Fruit fly (Drosophila melanogaster) whole organism, embryonic: ENCODE results near the gene CG4757.

Experiments
- Ada2b ChIP-seq: fragments of 200-800 bp; sonication (Bioruptor generic); IDR thresholded peaks from 2 replicates; pipeline ENCODE4 v1.3.6; 2022; ENCODE audit warnings: missing biosample characterization, missing genetic modification characterization
- Asciz ChIP-seq: fragments of 200-800 bp; sonication (Bioruptor generic); optimal IDR thresholded peaks from 2 replicates; lab custom pipeline; 2017; ENCODE audit warnings: missing biosample characterization, mild to moderate bottlenecking, missing genetic modification characterization, missing genetic modification reagents
- Bdp1 ChIP-seq: fragments of 200-800 bp; sonication (Bioruptor generic); optimal IDR thresholded peaks from 3 replicates; lab custom pipeline; 2016; ENCODE audit warnings: missing biosample characterization, missing genetic modification characterization
- Bgb ChIP-seq: fragments of 200-800 bp; sonication (Bioruptor generic); IDR thresholded peaks from 2 replicates; pipeline ENCODE4 v1.3.6; 2022; ENCODE audit warnings: missing biosample characterization, missing genetic modification characterization; ENCODE audit not compliant: partially characterized antibody
- Blimp-1 ChIP-seq: fragments of 200-800 bp; sonication (Bioruptor generic); optimal IDR thresholded peaks from 3 replicates; lab custom pipeline; 2018; ENCODE audit warnings: missing biosample characterization, missing genetic modification characterization, mild to moderate bottlenecking, moderate library complexity, missing genetic modification reagents
- CG10321 ChIP-seq: fragments of 200-800 bp; sonication (Bioruptor generic); IDR thresholded peaks from 2 replicates; pipeline ENCODE4 v1.3.6; 2022; ENCODE audit warnings: missing biosample characterization, missing genetic modification characterization
- CG10543 ChIP-seq: fragments of 200-800 bp; sonication (Bioruptor generic); optimal IDR thresholded peaks from 3 replicates; lab custom pipeline; 2017; ENCODE audit warnings: missing biosample characterization, mild to moderate bottlenecking, missing genetic modification characterization, moderate library complexity
- CG10979 ChIP-seq: fragments of 200-800 bp; sonication (Bioruptor generic); optimal IDR thresholded peaks from 2 replicates; lab custom pipeline; 2018; ENCODE audit warnings: missing biosample characterization, mild to moderate bottlenecking, missing genetic modification characterization, moderate library complexity
- CG12769 ChIP-seq: fragments of 200-800 bp; sonication (Bioruptor generic); optimal IDR thresholded peaks from 2 replicates; lab custom pipeline; 2019; ENCODE audit warnings: missing biosample characterization, mild to moderate bottlenecking, missing genetic modification characterization, moderate library complexity
- CG17802 ChIP-seq: fragments of 200-800 bp; sonication (Bioruptor generic); optimal IDR thresholded peaks from 2 replicates; lab custom pipeline; 2018; ENCODE audit warnings: missing biosample characterization, mild to moderate bottlenecking, missing genetic modification characterization, moderate library complexity
- CG1832 ChIP-seq: fragments of 200-800 bp; sonication (Bioruptor generic); optimal IDR thresholded peaks from 2 replicates; lab custom pipeline; 2017; ENCODE audit warnings: missing biosample characterization, mild to moderate bottlenecking, missing genetic modification characterization, inconsistent platforms
- CG2199 ChIP-seq: fragments of 200-800 bp; sonication (Bioruptor generic); IDR thresholded peaks from 3 replicates; pipeline ENCODE4 v1.3.6; 2022; ENCODE audit warnings: missing biosample characterization, missing genetic modification characterization
- CG31441 ChIP-seq: fragments of 200-800 bp; sonication (Bioruptor generic); IDR thresholded peaks from 2 replicates; pipeline ENCODE4 v1.3.6; 2022; ENCODE audit warnings: missing biosample characterization, missing genetic modification characterization
- CG3163 ChIP-seq: fragments of 200-800 bp; sonication (Bioruptor generic); optimal IDR thresholded peaks from 3 replicates; lab custom pipeline; 2016; ENCODE audit warnings: missing biosample characterization, missing genetic modification characterization
- CG34376 ChIP-seq: fragments of 200-800 bp; sonication (Bioruptor generic); optimal IDR thresholded peaks from 2 replicates; lab custom pipeline; 2018; ENCODE audit warnings: missing biosample characterization, mild to moderate bottlenecking, missing genetic modification characterization
- CG6175 ChIP-seq: fragments of 200-800 bp; sonication (Bioruptor generic); IDR thresholded peaks from 3 replicates; pipeline ENCODE4 v1.3.6; 2022; ENCODE audit warnings: missing biosample characterization, missing genetic modification characterization
- CG6854 ChIP-seq: fragments of 200-800 bp; sonication (Bioruptor generic); optimal IDR thresholded peaks from 3 replicates; lab custom pipeline; 2017; ENCODE audit warnings: missing biosample characterization, mild to moderate bottlenecking, missing genetic modification characterization
- CG7839 ChIP-seq: fragments of 200-800 bp; sonication (Bioruptor generic); optimal IDR thresholded peaks from 3 replicates; lab custom pipeline; 2018; ENCODE audit warnings: missing biosample characterization, mild to moderate bottlenecking, missing genetic modification characterization, moderate library complexity
- CkIIα-i1 ChIP-seq: fragments of 200-800 bp; sonication (Bioruptor generic); IDR thresholded peaks from 2 replicates; pipeline ENCODE4 v1.3.6; 2022; ENCODE audit warnings: missing biosample characterization, missing genetic modification characterization
- Ets65A ChIP-seq: fragments of 200-800 bp; sonication (Bioruptor generic); peaks from one replicate; lab custom pipeline; 2016; ENCODE audit warnings: missing biosample characterization, missing genetic modification characterization
- HHEX ChIP-seq: fragments of 200-800 bp; sonication (Bioruptor generic); optimal IDR thresholded peaks from 3 replicates; lab custom pipeline; 2017; ENCODE audit warnings: missing biosample characterization, mild to moderate bottlenecking, missing genetic modification characterization, missing genetic modification reagents
- MBD-R2 ChIP-seq: fragments of 200-800 bp; sonication (Bioruptor generic); IDR thresholded peaks from 2 replicates; pipeline ENCODE4 v1.3.6; 2022; ENCODE audit warnings: missing biosample characterization, missing genetic modification characterization
- MTF-1 ChIP-seq: fragments of 200-800 bp; sonication (Bioruptor generic); optimal IDR thresholded peaks from 2 replicates; lab custom pipeline; 2018; ENCODE audit warnings: missing biosample characterization, mild to moderate bottlenecking, missing genetic modification characterization, borderline replicate concordance
- Meics ChIP-seq: fragments of 200-800 bp; sonication (Bioruptor generic); optimal IDR thresholded peaks from 2 replicates; lab custom pipeline; 2017; ENCODE audit warnings: missing biosample characterization, mild to moderate bottlenecking, missing genetic modification characterization
- NFAT ChIP-seq: fragments of 200-800 bp; sonication (Bioruptor generic); IDR thresholded peaks from 2 replicates; pipeline ENCODE4 v1.3.6; 2022; ENCODE audit warnings: missing biosample characterization, missing genetic modification characterization
- Pdp1 ChIP-seq, 2 experiments: fragments of 200-800 bp; sonication (Bioruptor generic); optimal IDR thresholded peaks; 3 replicates each; lab custom pipeline; 2016; ENCODE audit warnings: missing biosample characterization in 2 of 2, missing genetic modification characterization in 2 of 2, mild to moderate bottlenecking in 1 of 2, moderate library complexity in 1 of 2
- Rfx ChIP-seq: fragments of 200-800 bp; sonication (Bioruptor generic); IDR thresholded peaks from 2 replicates; pipeline ENCODE4 v1.3.6; 2022; ENCODE audit warnings: missing biosample characterization, missing genetic modification characterization
- Sin3A ChIP-seq: fragments of >200 bp; optimal IDR thresholded peaks from 2 replicates; lab custom pipeline; 2018
- Trl ChIP-seq, 3 experiments: fragments of >200 bp in 2 of 3; fragments of 200-800 bp in 1 of 3; sonication (Bioruptor generic) in 1 of 3; optimal IDR thresholded peaks; 2 replicates in 1 of 3; 3 replicates in 2 of 3; lab custom pipeline; 2016 to 2017; ENCODE audit warnings: missing biosample characterization in 1 of 3, missing genetic modification characterization in 1 of 3
- Xbp1 ChIP-seq: fragments of 200-800 bp; sonication (Bioruptor generic); optimal IDR thresholded peaks from 3 replicates; lab custom pipeline; 2016; ENCODE audit warnings: missing biosample characterization, mild to moderate bottlenecking, missing genetic modification characterization
- Xrp1 ChIP-seq: fragments of 200-800 bp; sonication (Bioruptor generic); IDR thresholded peaks from 2 replicates; pipeline ENCODE4 v1.3.6; 2022; ENCODE audit warnings: missing biosample characterization, missing genetic modification characterization
- abd-A ChIP-seq: fragments of 200-800 bp; sonication (Bioruptor generic); optimal IDR thresholded peaks from 3 replicates; lab custom pipeline; 2019; ENCODE audit warnings: missing biosample characterization, mild to moderate bottlenecking, missing genetic modification characterization, moderate library complexity
- bbx ChIP-seq: fragments of 200-800 bp; sonication (Bioruptor generic); IDR thresholded peaks from 2 replicates; pipeline ENCODE4 v1.3.6; 2022; ENCODE audit warnings: missing biosample characterization, missing genetic modification characterization; ENCODE audit not compliant: partially characterized antibody
- bcd ChIP-seq: fragments of 200-800 bp; sonication (Bioruptor generic); optimal IDR thresholded peaks from 2 replicates; lab custom pipeline; 2017; ENCODE audit warnings: missing biosample characterization, mild to moderate bottlenecking, missing genetic modification characterization
- cwo ChIP-seq: fragments of 200-800 bp; sonication (Bioruptor generic); optimal IDR thresholded peaks from 3 replicates; lab custom pipeline; 2017; ENCODE audit warnings: missing biosample characterization, missing genetic modification characterization, mild to moderate bottlenecking, moderate library complexity, missing genetic modification reagents
- esg ChIP-seq: fragments of 200-800 bp; sonication (Bioruptor generic); conservative IDR thresholded peaks from 2 replicates; pipeline ENCODE4 v1.3.6; 2022; ENCODE audit warnings: missing biosample characterization, missing genetic modification characterization
- grau ChIP-seq: fragments of 200-800 bp; optimal IDR thresholded peaks from 3 replicates; lab custom pipeline; 2019; ENCODE audit warnings: missing biosample characterization, mild to moderate bottlenecking, missing genetic modification characterization, moderate library complexity
- hb ChIP-seq: fragments of 200-800 bp; sonication (Bioruptor generic); IDR thresholded peaks from 3 replicates; pipeline ENCODE4 v1.3.6; 2022; ENCODE audit warnings: missing biosample characterization, missing genetic modification characterization; ENCODE audit not compliant: partially characterized antibody
- jing ChIP-seq: fragments of 200-800 bp; sonication (Bioruptor generic); optimal IDR thresholded peaks from 2 replicates; lab custom pipeline; 2018; ENCODE audit warnings: missing biosample characterization, mild to moderate bottlenecking, missing genetic modification characterization
- mirr ChIP-seq: fragments of 200-800 bp; sonication (Bioruptor generic); optimal IDR thresholded peaks from 3 replicates; lab custom pipeline; 2018; ENCODE audit warnings: missing biosample characterization, mild to moderate bottlenecking, missing genetic modification characterization
- otp ChIP-seq: fragments of 200-800 bp; sonication (Bioruptor generic); IDR thresholded peaks from 3 replicates; pipeline ENCODE4, ENCODE4 v1.3.6; 2022; ENCODE audit warnings: missing biosample characterization, missing genetic modification characterization
- sim ChIP-seq: fragments of 200-800 bp; sonication (Bioruptor generic); IDR thresholded peaks from 2 replicates; pipeline ENCODE4 v1.3.6; 2022; ENCODE audit warnings: missing biosample characterization, missing genetic modification characterization
- sug ChIP-seq: fragments of 200-800 bp; optimal IDR thresholded peaks from 2 replicates; lab custom pipeline; 2019; ENCODE audit warnings: missing biosample characterization, mild to moderate bottlenecking, missing genetic modification characterization, moderate library complexity
- tna ChIP-seq: fragments of 200-800 bp; sonication (Bioruptor generic); IDR thresholded peaks from 2 replicates; pipeline ENCODE4 v1.3.6; 2022; ENCODE audit warnings: missing biosample characterization, missing genetic modification characterization; ENCODE audit not compliant: partially characterized antibody
- trh ChIP-seq: fragments of 200-800 bp; sonication (Bioruptor generic); optimal IDR thresholded peaks from 2 replicates; lab custom pipeline; 2016; ENCODE audit warnings: missing biosample characterization, missing genetic modification characterization

CG4757 gene

dm6 chr3R:11198062-11198472, 37.1 kb downstream of the CG4757 start (continued):
- peak in 1 of 2 experiments; percentile 92 for TF ChIP-seq Pdp1 (GFP tag; optimal IDR thresholded peaks at IDR 0.05; lab: Kevin White, UChicago)
- TF ChIP-seq sim (GFP tag; lab: Robert Waterston, UW), result no peak
- peak; percentile 36 for TF ChIP-seq CG34376 (GFP tag; lab: Kevin White, UChicago)
- TF ChIP-seq CG12769 (tag; lab: Kevin White, UChicago), result peak; percentile 67
- TF ChIP-seq CG10543 (GFP tag; lab: Kevin White, UChicago), result peak; percentile 54
- peak; percentile 78 for TF ChIP-seq abd-A (tag; lab: Kevin White, UChicago)
- TF ChIP-seq CG10321 (GFP tag; lab: Robert Waterston, UW), result peak; percentile 84
- peak; percentile 12 for TF ChIP-seq bcd (GFP tag; lab: Kevin White, UChicago)
- peak; percentile 52 for TF ChIP-seq sug
- TF ChIP-seq grau (tag; lab: Kevin White, UChicago), result peak; percentile 15
- TF ChIP-seq Xrp1 (GFP tag; lab: Robert Waterston, UW), result peak; percentile 46; the same call in 1 of the 2 replicates
- TF ChIP-seq bbx, result peak; percentile 41; the same call in 1 of the 2 replicates
- TF ChIP-seq Rfx (GFP tag; lab: Robert Waterston, UW), result peak; percentile 44; the same call in 1 of the 2 replicates
- TF ChIP-seq CkIIα-i1 (GFP tag; lab: Robert Waterston, UW), result no peak
- peak; percentile 15 for TF ChIP-seq Asciz (GFP tag; lab: Kevin White, UChicago)
- no peak for TF ChIP-seq CG31441 (GFP tag; lab: Robert Waterston, UW)
- peak; percentile 23 for TF ChIP-seq Xbp1
- peak; percentile 76 for TF ChIP-seq CG1832 (GFP tag; lab: Kevin White, UChicago)
- no peak for TF ChIP-seq trh (GFP tag; lab: Kevin White, UChicago)
- TF ChIP-seq hb (GFP tag; lab: Robert Waterston, UW), result no peak
- TF ChIP-seq Trl (optimal IDR thresholded peaks at IDR 0.05; lab: Kevin White, UChicago), result peak; percentile 48 to 70
- no peak for TF ChIP-seq Trl (GFP tag; optimal IDR thresholded peaks at IDR 0.05; lab: Kevin White, UChicago)
- TF ChIP-seq MBD-R2, result peak; percentile 21; the same call in 1 of the 2 replicates
- no peak for TF ChIP-seq esg (GFP tag; lab: Robert Waterston, UW)
- no peak for TF ChIP-seq Sin3A (lab: Kevin White, UChicago)
- TF ChIP-seq Bgb, result peak; percentile 49
- TF ChIP-seq NFAT (GFP tag; lab: Robert Waterston, UW), result peak; percentile 60; the same call in 1 of the 2 replicates
- no peak for TF ChIP-seq CG10979 (tag; lab: Kevin White, UChicago)
- peak; percentile 31 for TF ChIP-seq mirr (GFP tag; lab: Kevin White, UChicago)
- peak; percentile 13; the same call in 1 of the 2 replicates for TF ChIP-seq tna (GFP tag; lab: Robert Waterston, UW)
- peak; percentile 79 for TF ChIP-seq cwo (GFP tag; lab: Kevin White, UChicago)
- peak; percentile 34 for TF ChIP-seq CG7839
- TF ChIP-seq MTF-1, result peak; percentile 4
- TF ChIP-seq CG2199 (GFP tag; lab: Robert Waterston, UW), result peak; percentile 67; the same call in 1 of the 3 replicates
- 0 out of 3 replicates have a peak, but pooled peaks have one; percentile 23 for TF ChIP-seq CG6175 (GFP tag; lab: Robert Waterston, UW)
- no peak for TF ChIP-seq HHEX
- TF ChIP-seq CG3163 (GFP tag; lab: Kevin White, UChicago), result peak; percentile 43
- TF ChIP-seq Ets65A (GFP tag; lab: Kevin White, UChicago), result peak; percentile 57
- TF ChIP-seq otp (GFP tag; lab: Robert Waterston, UW), result 0 out of 3 replicates have a peak, but pooled peaks have one; percentile 8
- no peak for TF ChIP-seq CG6854
- TF ChIP-seq jing (GFP tag; lab: Kevin White, UChicago), result no peak
- no peak for TF ChIP-seq Meics (GFP tag; lab: Kevin White, UChicago)
- no peak for TF ChIP-seq CG17802 (tag; lab: Kevin White, UChicago)
- peak; percentile 15 for TF ChIP-seq Blimp-1
- TF ChIP-seq Bdp1, result no peak
- no peak for TF ChIP-seq Ada2b (GFP tag; lab: Robert Waterston, UW)
